Fruit fly (Drosophila melanogaster) whole organism: ENCODE measurements around the gene CG42852.

Experiments used
- Dll ChIP-seq: fragments of >200 bp; optimal IDR thresholded peaks from 2 replicates; lab custom pipeline; 2017
- psq ChIP-seq: fragments of >200 bp; optimal IDR thresholded peaks from 2 replicates; lab custom pipeline; 2017
- usp ChIP-seq: fragments of >200 bp; optimal IDR thresholded peaks from 2 replicates; lab custom pipeline; 2017; ENCODE audit warnings: missing biosample characterization, missing genetic modification characterization, mixed read lengths

DNA sequence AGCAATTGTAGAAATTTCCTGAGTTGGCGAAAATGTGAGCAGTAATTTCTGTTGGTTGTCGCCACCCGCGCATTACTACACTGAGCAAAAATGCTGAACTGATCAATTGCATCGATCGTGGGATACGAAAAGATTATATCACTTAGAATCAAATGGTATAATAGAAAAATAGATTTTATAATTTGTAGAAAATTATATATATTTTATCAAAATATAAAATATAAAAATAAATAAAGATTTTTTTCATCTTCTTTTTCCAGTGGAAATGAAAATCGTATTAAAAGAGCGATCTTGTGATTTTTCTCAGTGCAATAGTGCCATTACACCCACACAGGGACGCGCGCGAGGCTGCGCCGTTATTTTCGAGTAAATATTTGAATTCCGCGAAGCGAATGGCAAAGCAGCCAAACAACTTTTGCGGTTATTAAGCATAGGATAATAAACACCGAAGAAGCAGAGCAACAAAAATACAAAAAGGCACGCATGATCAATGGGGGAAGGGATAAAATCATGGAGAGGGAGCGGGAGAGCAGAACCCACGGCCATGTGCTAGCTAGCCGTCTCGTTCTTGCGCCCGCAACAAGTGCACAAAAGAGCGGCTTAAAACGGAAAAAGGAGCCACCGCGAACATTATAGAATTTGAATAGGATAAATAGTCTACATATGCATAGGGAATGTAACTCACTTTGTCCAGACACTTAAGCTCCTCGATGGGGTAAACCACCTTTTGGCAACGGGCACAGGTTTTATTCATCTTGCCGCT lies 44.9 kb upstream of the CG42852 start:
- TF ChIP-seq psq (no peak), Dll (lab: Kevin White, UChicago) (no peak), usp (GFP tag; lab: Kevin White, UChicago) (no peak)
